Fruit fly (Drosophila melanogaster) whole organism, prepupa: ENCODE data around the gene Rpn1.

ENCODE experiments used
- CG10631 ChIP-seq: fragments of 200-800 bp; sonication (Bioruptor generic); optimal IDR thresholded peaks from 2 replicates; lab custom pipeline; 2016; ENCODE audit warnings: missing biosample characterization, missing genetic modification characterization
- CG10669 ChIP-seq: fragments of 200-800 bp; sonication (Bioruptor generic); optimal IDR thresholded peaks from 3 replicates; lab custom pipeline; 2018; ENCODE audit warnings: missing biosample characterization, mild to moderate bottlenecking, missing genetic modification characterization, moderate library complexity
- CG11294 ChIP-seq: fragments of 200-800 bp; sonication (Bioruptor generic); IDR thresholded peaks from 2 replicates; pipeline ENCODE4 v1.3.6; 2022; ENCODE audit warnings: missing biosample characterization, missing genetic modification characterization
- CG11902 ChIP-seq: fragments of 200-800 bp; sonication (Bioruptor generic); optimal IDR thresholded peaks from 3 replicates; lab custom pipeline; 2016; ENCODE audit warnings: missing biosample characterization, missing genetic modification characterization
- CG15336 ChIP-seq: fragments of 200-800 bp; sonication (Bioruptor generic); IDR thresholded peaks from 2 replicates; pipeline ENCODE4 v1.3.6; 2022; ENCODE audit warnings: missing biosample characterization, missing genetic modification characterization
- CG1621 ChIP-seq: fragments of 200-800 bp; sonication (Bioruptor generic); optimal IDR thresholded peaks from 3 replicates; lab custom pipeline; 2018; ENCODE audit warnings: missing biosample characterization, mild to moderate bottlenecking, missing genetic modification characterization
- CG16779 ChIP-seq: fragments of 200-800 bp; sonication (Bioruptor generic); optimal IDR thresholded peaks from 3 replicates; lab custom pipeline; 2017; ENCODE audit warnings: missing biosample characterization, mild to moderate bottlenecking, missing genetic modification characterization
- CG3032 ChIP-seq: fragments of 200-800 bp; optimal IDR thresholded peaks from 2 replicates; lab custom pipeline; 2019; ENCODE audit warnings: missing biosample characterization, mild to moderate bottlenecking, missing genetic modification characterization, moderate library complexity
- CG31627 ChIP-seq: fragments of 200-800 bp; sonication (Bioruptor generic); optimal IDR thresholded peaks from 3 replicates; lab custom pipeline; 2016; ENCODE audit warnings: missing biosample characterization, missing genetic modification characterization
- CG34406 ChIP-seq: fragments of 200-800 bp; sonication (Bioruptor generic); optimal IDR thresholded peaks from 3 replicates; lab custom pipeline; 2016; ENCODE audit warnings: missing biosample characterization, missing genetic modification characterization
- CG6163 ChIP-seq: fragments of 200-800 bp; sonication (Bioruptor generic); IDR thresholded peaks from 3 replicates; pipeline ENCODE4 v1.3.6; 2022; ENCODE audit warnings: missing biosample characterization, missing genetic modification characterization
- CG6276 ChIP-seq: fragments of 200-800 bp; sonication (Bioruptor generic); optimal IDR thresholded peaks from 2 replicates; lab custom pipeline; 2017; ENCODE audit warnings: missing biosample characterization, mild to moderate bottlenecking, missing genetic modification characterization
- CG6792 ChIP-seq: fragments of 200-800 bp; sonication (Bioruptor generic); optimal IDR thresholded peaks from 3 replicates; lab custom pipeline; 2016; ENCODE audit warnings: missing biosample characterization, missing genetic modification characterization
- CG6808 ChIP-seq: fragments of 200-800 bp; sonication (Bioruptor generic); optimal IDR thresholded peaks from 3 replicates; lab custom pipeline; 2017; ENCODE audit warnings: missing biosample characterization, missing genetic modification characterization, mild to moderate bottlenecking, moderate library complexity, missing genetic modification reagents
- CG6854 ChIP-seq: fragments of 200-800 bp; sonication (Bioruptor generic); optimal IDR thresholded peaks from 2 replicates; lab custom pipeline; 2017; ENCODE audit warnings: missing biosample characterization, mild to moderate bottlenecking, missing genetic modification characterization
- CG8119 ChIP-seq: fragments of 200-800 bp; sonication (Bioruptor generic); IDR thresholded peaks from 3 replicates; pipeline ENCODE4 v1.3.6; 2022; ENCODE audit warnings: missing biosample characterization, missing genetic modification characterization
- CG8319 ChIP-seq: fragments of 200-800 bp; sonication (Bioruptor generic); optimal IDR thresholded peaks from 3 replicates; lab custom pipeline; 2016; ENCODE audit warnings: missing biosample characterization, missing genetic modification characterization
- CG8632 ChIP-seq: fragments of 200-800 bp; sonication (Bioruptor generic); optimal IDR thresholded peaks from 3 replicates; lab custom pipeline; 2016; ENCODE audit warnings: missing biosample characterization, missing genetic modification characterization
- Eip75B ChIP-seq: fragments of 200-800 bp; sonication (Bioruptor generic); optimal IDR thresholded peaks from 3 replicates; lab custom pipeline; 2016; ENCODE audit warnings: missing biosample characterization, missing genetic modification characterization
- Eip78C ChIP-seq: fragments of 200-800 bp; sonication (Bioruptor generic); peaks from one replicate; lab custom pipeline; 2016; ENCODE audit warnings: missing biosample characterization, missing genetic modification characterization
- Ets96B ChIP-seq: fragments of 200-800 bp; optimal IDR thresholded peaks from 2 replicates; lab custom pipeline; 2019; ENCODE audit warnings: missing biosample characterization, mild to moderate bottlenecking, missing genetic modification characterization, moderate library complexity
- Hr4 ChIP-seq: fragments of 200-800 bp; sonication (Bioruptor generic); optimal IDR thresholded peaks from 3 replicates; lab custom pipeline; 2016; ENCODE audit warnings: missing biosample characterization, missing genetic modification characterization
- Lpt ChIP-seq: fragments of 200-800 bp; sonication (Bioruptor generic); optimal IDR thresholded peaks from 3 replicates; lab custom pipeline; 2016; ENCODE audit warnings: missing biosample characterization, missing genetic modification characterization
- Met ChIP-seq: fragments of 200-800 bp; sonication (Bioruptor generic); optimal IDR thresholded peaks from 3 replicates; lab custom pipeline; 2016; ENCODE audit warnings: missing biosample characterization, missing genetic modification characterization
- OdsH ChIP-seq: fragments of 200-800 bp; sonication (Bioruptor generic); optimal IDR thresholded peaks from 3 replicates; lab custom pipeline; 2016; ENCODE audit warnings: missing biosample characterization, missing genetic modification characterization
- Smox ChIP-seq: fragments of 200-800 bp; sonication (Bioruptor generic); optimal IDR thresholded peaks from 3 replicates; lab custom pipeline; 2016; ENCODE audit warnings: missing biosample characterization, missing genetic modification characterization
- Sox102F ChIP-seq: fragments of 200-800 bp; sonication (Bioruptor generic); optimal IDR thresholded peaks from 2 replicates; lab custom pipeline; 2016; ENCODE audit warnings: missing biosample characterization, mild to moderate bottlenecking, missing genetic modification characterization
- Sox14 ChIP-seq: fragments of 200-800 bp; sonication (Bioruptor generic); optimal IDR thresholded peaks from 3 replicates; lab custom pipeline; 2016; ENCODE audit warnings: missing biosample characterization, missing genetic modification characterization
- achi ChIP-seq: fragments of 200-800 bp; sonication (Bioruptor generic); optimal IDR thresholded peaks from 3 replicates; lab custom pipeline; 2016; ENCODE audit warnings: missing biosample characterization, missing genetic modification characterization
- acj6 ChIP-seq: fragments of 200-800 bp; sonication (Bioruptor generic); optimal IDR thresholded peaks from 3 replicates; lab custom pipeline; 2016; ENCODE audit warnings: missing biosample characterization, missing genetic modification characterization
- cyc ChIP-seq: fragments of 200-800 bp; sonication (Bioruptor generic); optimal IDR thresholded peaks from 3 replicates; lab custom pipeline; 2016; ENCODE audit warnings: missing biosample characterization, missing genetic modification characterization
- dac ChIP-seq: fragments of 200-800 bp; sonication (Bioruptor generic); optimal IDR thresholded peaks from 2 replicates; lab custom pipeline; 2017; ENCODE audit warnings: missing biosample characterization, mild to moderate bottlenecking, missing genetic modification characterization
- eg ChIP-seq: fragments of 200-800 bp; sonication (Bioruptor generic); IDR thresholded peaks from 3 replicates; pipeline ENCODE4 v1.3.6; 2022; ENCODE audit warnings: missing biosample characterization, missing genetic modification characterization
- esn ChIP-seq: fragments of 200-800 bp; sonication (Bioruptor generic); optimal IDR thresholded peaks from 2 replicates; lab custom pipeline; 2016; ENCODE audit warnings: missing biosample characterization, mild to moderate bottlenecking, missing genetic modification characterization, moderate library complexity
- fd85E ChIP-seq: fragments of 200-800 bp; sonication (Bioruptor generic); optimal IDR thresholded peaks from 3 replicates; lab custom pipeline; 2016; ENCODE audit warnings: missing biosample characterization, missing genetic modification characterization
- fkh ChIP-seq: fragments of 200-800 bp; sonication (Bioruptor generic); optimal IDR thresholded peaks from 3 replicates; lab custom pipeline; 2017; ENCODE audit warnings: missing biosample characterization, mild to moderate bottlenecking, missing genetic modification characterization, moderate library complexity
- lz ChIP-seq: fragments of 200-800 bp; sonication (Bioruptor generic); optimal IDR thresholded peaks from 3 replicates; lab custom pipeline; 2016; ENCODE audit warnings: missing biosample characterization, missing genetic modification characterization
- net ChIP-seq: fragments of 200-800 bp; sonication (Bioruptor generic); optimal IDR thresholded peaks from 3 replicates; lab custom pipeline; 2016; ENCODE audit warnings: missing biosample characterization, missing genetic modification characterization
- pdm3 ChIP-seq: fragments of 200-800 bp; sonication (Bioruptor generic); optimal IDR thresholded peaks from 3 replicates; lab custom pipeline; 2016; ENCODE audit warnings: missing biosample characterization, missing genetic modification characterization
- salr ChIP-seq, 2 experiments: fragments of 200-800 bp; sonication (Bioruptor generic); optimal IDR thresholded peaks; 3 replicates each; lab custom pipeline; 2016 to 2018; ENCODE audit warnings: missing biosample characterization in 2 of 2, missing genetic modification characterization in 2 of 2, mild to moderate bottlenecking in 1 of 2
- spab ChIP-seq: fragments of 200-800 bp; sonication (Bioruptor generic); optimal IDR thresholded peaks from 2 replicates; lab custom pipeline; 2017; ENCODE audit warnings: missing biosample characterization, mild to moderate bottlenecking, missing genetic modification characterization, missing genetic modification reagents
- ss ChIP-seq, 2 experiments: fragments of 200-800 bp; sonication (Bioruptor generic); optimal IDR thresholded peaks; 2 replicates in 1 of 2; 3 replicates in 1 of 2; lab custom pipeline; 2017 to 2018; ENCODE audit warnings: mild to moderate bottlenecking in 2 of 2, missing biosample characterization in 2 of 2, missing genetic modification characterization in 2 of 2, moderate library complexity in 1 of 2
- svp ChIP-seq: fragments of 200-800 bp; sonication (Bioruptor generic); peaks from one replicate; lab custom pipeline; 2016; ENCODE audit warnings: missing biosample characterization, missing genetic modification characterization
- topi ChIP-seq: fragments of 200-800 bp; sonication (Bioruptor generic); optimal IDR thresholded peaks from 3 replicates; lab custom pipeline; 2016; ENCODE audit warnings: missing biosample characterization, missing genetic modification characterization
- vri ChIP-seq: fragments of 200-800 bp; sonication (Bioruptor generic); optimal IDR thresholded peaks from 3 replicates; lab custom pipeline; 2016; ENCODE audit warnings: missing biosample characterization, mild to moderate bottlenecking, missing genetic modification characterization

Gene Rpn1

dm6 chr3L:19914833-19915232, at the start of gene Rpn1:
TSS of gene Rpn1 (plus strand) at chr3L:19915051.
- TF ChIP-seq CG10669 (GFP tag; lab: Kevin White, UChicago): no peak
- TF ChIP-seq CG11294 (GFP tag; lab: Robert Waterston, UW): no peak
- no peak for TF ChIP-seq topi
- TF ChIP-seq CG8319 (GFP tag; lab: Kevin White, UChicago): no peak
- no peak for TF ChIP-seq CG31627
- TF ChIP-seq CG11902 (GFP tag; lab: Kevin White, UChicago): no peak
- no peak for TF ChIP-seq CG6276 (GFP tag; lab: Kevin White, UChicago)
- TF ChIP-seq CG3032: no peak
- no peak for TF ChIP-seq CG1621 (tag; lab: Kevin White, UChicago)
- no peak for TF ChIP-seq Eip75B (GFP tag; lab: Kevin White, UChicago)
- TF ChIP-seq Sox102F (GFP tag; lab: Kevin White, UChicago): no peak
- TF ChIP-seq CG6854 (GFP tag; lab: Kevin White, UChicago): peak; percentile 10
- no peak for TF ChIP-seq spab (GFP tag; lab: Kevin White, UChicago)
- no peak for TF ChIP-seq CG8632
- TF ChIP-seq pdm3 (GFP tag; lab: Kevin White, UChicago): no peak
- peak; percentile 26 for TF ChIP-seq Eip78C (GFP tag; lab: Kevin White, UChicago)
- no peak for TF ChIP-seq fd85E (GFP tag; lab: Kevin White, UChicago)
- no peak for TF ChIP-seq CG16779 (tag; lab: Kevin White, UChicago)
- TF ChIP-seq CG34406 (GFP tag; lab: Kevin White, UChicago): no peak
- TF ChIP-seq lz (GFP tag; lab: Kevin White, UChicago): peak; percentile 6
- no peak for TF ChIP-seq OdsH (GFP tag; lab: Kevin White, UChicago)
- no peak for TF ChIP-seq dac (GFP tag; lab: Kevin White, UChicago)
- TF ChIP-seq Ets96B (tag; lab: Kevin White, UChicago): no peak
- TF ChIP-seq CG6792 (GFP tag; lab: Kevin White, UChicago): no peak
- no peak for TF ChIP-seq fkh (GFP tag; lab: Kevin White, UChicago)

DNA sequence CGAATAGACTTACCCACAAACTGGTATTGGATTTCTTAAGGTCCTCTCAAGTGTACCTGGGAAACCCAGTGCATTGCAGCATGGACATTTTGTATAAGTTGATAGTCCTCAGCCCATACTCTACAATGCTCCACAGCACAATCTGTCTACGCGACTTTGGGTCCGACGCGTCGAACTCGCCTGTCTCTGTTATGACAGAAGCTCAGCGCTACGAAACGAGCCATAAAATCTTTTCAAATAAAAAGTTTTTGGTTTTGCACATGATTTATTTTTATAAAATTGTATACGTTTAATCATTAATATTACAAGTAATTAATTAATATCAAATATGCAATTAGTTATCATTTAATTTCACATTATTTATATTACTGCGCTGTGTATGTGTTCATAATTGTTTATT, 47.6 kb upstream of the Rpn1 start:
- TF ChIP-seq svp (GFP tag; lab: Kevin White, UChicago): peak; percentile 58
- no peak for TF ChIP-seq Lpt (GFP tag; lab: Kevin White, UChicago)
- TF ChIP-seq, all 60 proteins: peak for 1

dm6 chr3L:19869698-19870097, 45.2 kb upstream of the Rpn1 start:
- no peak for TF ChIP-seq Lpt (GFP tag; lab: Kevin White, UChicago)
- TF ChIP-seq lz (GFP tag; lab: Kevin White, UChicago): peak; percentile 2
- no peak for TF ChIP-seq CG1621 (tag; lab: Kevin White, UChicago)
- peak in 1 of 2 experiments; percentile 31 for TF ChIP-seq ss (GFP tag; optimal IDR thresholded peaks at IDR 0.05; lab: Kevin White, UChicago)
- no peak for TF ChIP-seq CG10631 (GFP tag; lab: Kevin White, UChicago)
- peak; percentile 87 for TF ChIP-seq Eip78C (GFP tag; lab: Kevin White, UChicago)
- TF ChIP-seq CG6163 (GFP tag; lab: Robert Waterston, UW): no peak
- peak; percentile 46 for TF ChIP-seq esn (GFP tag; lab: Kevin White, UChicago)
- peak; percentile 17 for TF ChIP-seq topi
- TF ChIP-seq net (GFP tag; lab: Kevin White, UChicago): no peak
- TF ChIP-seq CG8119 (GFP tag; lab: Robert Waterston, UW): no peak
- 0 out of 3 replicates have a peak, but pooled peaks have one; percentile 32 for TF ChIP-seq eg
- TF ChIP-seq acj6 (GFP tag; lab: Kevin White, UChicago): peak; percentile 10
- peak; percentile 18 for TF ChIP-seq CG6792 (GFP tag; lab: Kevin White, UChicago)
- no peak for TF ChIP-seq CG6808 (GFP tag; lab: Kevin White, UChicago)
- TF ChIP-seq Smox (GFP tag; lab: Kevin White, UChicago): no peak
- peak; percentile 11 for TF ChIP-seq achi (GFP tag; lab: Kevin White, UChicago)
- peak; percentile 17; the same call in 1 of the 2 replicates for TF ChIP-seq CG15336 (GFP tag; lab: Robert Waterston, UW)
- TF ChIP-seq cyc: peak; percentile 22
- TF ChIP-seq Eip75B (GFP tag; lab: Kevin White, UChicago): peak; percentile 12
- TF ChIP-seq Hr4 (GFP tag; lab: Kevin White, UChicago): peak; percentile 41
- TF ChIP-seq vri: peak; percentile 19
- TF ChIP-seq CG10669 (GFP tag; lab: Kevin White, UChicago): peak; percentile 60
- TF ChIP-seq CG31627: peak; percentile 17
- TF ChIP-seq pdm3 (GFP tag; lab: Kevin White, UChicago): peak; percentile 23
- no peak for TF ChIP-seq salr (GFP tag; optimal IDR thresholded peaks at IDR 0.05; lab: Kevin White, UChicago)
- peak; percentile 41 for TF ChIP-seq Sox14 (GFP tag; lab: Kevin White, UChicago)
- TF ChIP-seq Sox102F (GFP tag; lab: Kevin White, UChicago): peak; percentile 41
- peak; percentile 73 for TF ChIP-seq svp (GFP tag; lab: Kevin White, UChicago)
- TF ChIP-seq OdsH (GFP tag; lab: Kevin White, UChicago): peak; percentile 39
- peak; percentile 36 for TF ChIP-seq Met
